Worm (Caenorhabditis elegans): ENCODE data around the gene his-2.
A peak's percentile ranks its signal among the peaks of the same experiment; 100 is the strongest.

his-2 gene

ce11 chrV:16024917-16025316 is 17.2 kb downstream of the his-2 start:
- TF ChIP-seq lin-15B (tag; optimal IDR thresholded peaks at IDR 0.05) (no peak), snpc-4 (tag; optimal IDR thresholded peaks at IDR 0.05) (no peak), ceh-90 (tag; optimal IDR thresholded peaks at IDR 0.05) (no peak), nhr-84 (tag; optimal IDR thresholded peaks at IDR 0.05) (no peak), pag-3 (tag; optimal IDR thresholded peaks at IDR 0.05; ENCODE audit: borderline replicate concordance, insufficient read depth) (no peak), hpl-2 (GFP tag; optimal IDR thresholded peaks at IDR 0.05) (no peak), elt-3 (tag; optimal IDR thresholded peaks at IDR 0.05) (no peak), unc-98 (GFP tag; IDR thresholded peaks at IDR 0.05) (no peak), lin-14 (GFP tag; optimal IDR thresholded peaks at IDR 0.05) (no peak), egl-27 (tag; optimal IDR thresholded peaks at IDR 0.05) (no peak), alr-1 (tag; optimal IDR thresholded peaks at IDR 0.05; ENCODE audit: borderline replicate concordance) (no peak), nhr-47 (tag; optimal IDR thresholded peaks at IDR 0.05) (no peak), unc-86 (tag; optimal IDR thresholded peaks at IDR 0.05) (no peak), unc-62 (GFP tag; optimal IDR thresholded peaks at IDR 0.05) (no peak), snu-23 (GFP tag; optimal IDR thresholded peaks at IDR 0.05) (no peak)

- TF ChIP-seq lin-13 (GFP tag; optimal IDR thresholded peaks at IDR 0.05) (no peak), efl-1 (optimal IDR thresholded peaks at IDR 0.05) (no peak), efl-1 (GFP tag; optimal IDR thresholded peaks at IDR 0.05 in 1 of 2) (peak in 1 of 2 experiments; percentile 82), elt-2 (tag; optimal IDR thresholded peaks at IDR 0.05) (peak; percentile 27)
Measured at ce11 chrV:16024300-16024699, 17.8 kb downstream of the his-2 start, which contains the start of gene T10C6.6. Gene T10C6.6, plus strand, starts transcription at chrV:16024326.

- TF ChIP-seq fos-1 (tag; optimal IDR thresholded peaks at IDR 0.05) (no peak), ceh-8 (GFP tag; optimal IDR thresholded peaks at IDR 0.05) (peak; percentile 5)
Measured at ce11 chrV:16023559-16023958, 18.5 kb downstream of the his-2 start.

ce11 chrV:16023051-16023450 is 19.0 kb downstream of the his-2 start, which contains the start of gene cwc-15:
Gene cwc-15, plus strand, starts transcription at chrV:16023351.
- no peak for TF ChIP-seq lin-35 (GFP tag; optimal IDR thresholded peaks at IDR 0.05)
- TF ChIP-seq ztf-11 (tag; optimal IDR thresholded peaks at IDR 0.05): no peak
- no peak for TF ChIP-seq nhr-71 (tag; optimal IDR thresholded peaks at IDR 0.05)
- TF ChIP-seq hlh-4 (tag; optimal IDR thresholded peaks at IDR 0.05): no peak
- TF ChIP-seq fkh-4 (tag; optimal IDR thresholded peaks at IDR 0.05; ENCODE audit: borderline replicate concordance): no peak
- TF ChIP-seq mef-2 (tag; optimal IDR thresholded peaks at IDR 0.05): no peak
- TF ChIP-seq pax-3 (tag; optimal IDR thresholded peaks at IDR 0.05): no peak
- TF ChIP-seq xbp-1 (tag; optimal IDR thresholded peaks at IDR 0.05): no peak
- TF ChIP-seq nhr-237 (tag; optimal IDR thresholded peaks at IDR 0.05): no peak
- no peak for TF ChIP-seq ets-5 (GFP tag; IDR thresholded peaks at IDR 0.05)
- TF ChIP-seq hpl-2 (GFP tag; optimal IDR thresholded peaks at IDR 0.05): no peak
- no peak for TF ChIP-seq efl-3 (GFP tag; optimal IDR thresholded peaks at IDR 0.05)
- TF ChIP-seq elt-3 (tag; optimal IDR thresholded peaks at IDR 0.05): no peak
- TF ChIP-seq nhr-20 (tag; optimal IDR thresholded peaks at IDR 0.05): no peak
- no peak for TF ChIP-seq lin-13 (GFP tag; optimal IDR thresholded peaks at IDR 0.05)
- TF ChIP-seq nhr-47 (tag; optimal IDR thresholded peaks at IDR 0.05): no peak

ce11 chrV:16022600-16022999 is 19.5 kb downstream of the his-2 start:
- TF ChIP-seq nhr-28 (tag; optimal IDR thresholded peaks at IDR 0.05) (no peak), vab-15 (tag; optimal IDR thresholded peaks at IDR 0.05) (no peak), isw-1 (GFP tag; IDR thresholded peaks at IDR 0.05) (peak; percentile 49), lin-14 (GFP tag; optimal IDR thresholded peaks at IDR 0.05) (no peak), ztf-4 (tag; optimal IDR thresholded peaks at IDR 0.05) (no peak), lin-39 (tag; optimal IDR thresholded peaks at IDR 0.05) (no peak), nhr-20 (tag; optimal IDR thresholded peaks at IDR 0.05) (peak; percentile 56), jun-1 (tag; optimal IDR thresholded peaks at IDR 0.05) (no peak), nhr-237 (tag; optimal IDR thresholded peaks at IDR 0.05) (no peak), nhr-47 (tag; optimal IDR thresholded peaks at IDR 0.05) (peak; percentile 73), dsc-1 (tag; optimal IDR thresholded peaks at IDR 0.05) (peak; percentile 52), ceh-90 (tag; optimal IDR thresholded peaks at IDR 0.05) (peak; percentile 87), rnt-1 (tag; optimal IDR thresholded peaks at IDR 0.05) (peak; percentile 96), elt-2 (tag; optimal IDR thresholded peaks at IDR 0.05) (peak; percentile 16), ceh-63 (GFP tag; optimal IDR thresholded peaks at IDR 0.05) (no peak), ceh-8 (GFP tag; optimal IDR thresholded peaks at IDR 0.05) (no peak), Y116A8C.19 (tag; optimal IDR thresholded peaks at IDR 0.05; ENCODE audit: borderline replicate concordance) (peak; percentile 30), ceh-82 (tag; optimal IDR thresholded peaks at IDR 0.05) (peak; percentile 15 to 52 (median 36)), grh-1 (GFP tag; IDR thresholded peaks at IDR 0.05) (no peak)
